Worm (Caenorhabditis elegans) whole organism, mixed stage, embryonic: ENCODE data around the gene nep-10.

Source experiments
- M03D4.4 ChIP-seq: sonication (generic microtip); optimal IDR thresholded peaks from 2 replicates; lab custom pipeline; 2017; ENCODE audit warnings: mild to moderate bottlenecking, missing genetic modification characterization, missing compliant biosample characterization
- bed-3 ChIP-seq: fragments of 200-800 bp; sonication (Bioruptor generic); optimal IDR thresholded peaks from 3 replicates; lab custom pipeline; 2018; ENCODE audit warnings: mild to moderate bottlenecking, missing genetic modification characterization, moderate library complexity, missing compliant biosample characterization
- blmp-1 ChIP-seq: fragments of 150-350 bp; optimal IDR thresholded peaks from 2 replicates; lab custom pipeline; 2014; ENCODE audit warnings: missing biosample characterization, missing genetic modification characterization
- ceh-39 ChIP-seq: fragments of 150-350 bp; optimal IDR thresholded peaks from 2 replicates; lab custom pipeline; 2014; ENCODE audit warnings: missing biosample characterization, missing genetic modification characterization
- ceh-43 ChIP-seq: fragments of 200-800 bp; sonication (Bioruptor generic); optimal IDR thresholded peaks from 2 replicates; lab custom pipeline; 2018; ENCODE audit warnings: mild to moderate bottlenecking, missing genetic modification characterization, moderate library complexity, missing compliant biosample characterization
- ceh-83 ChIP-seq: fragments of 200-800 bp; sonication (Bioruptor generic); optimal IDR thresholded peaks from 2 replicates; lab custom pipeline; 2018; ENCODE audit warnings: mild to moderate bottlenecking, missing genetic modification characterization, missing compliant biosample characterization
- drap-1 ChIP-seq: fragments of 200-800 bp; sonication (Bioruptor generic); optimal IDR thresholded peaks from 3 replicates; lab custom pipeline; 2018; ENCODE audit warnings: mild to moderate bottlenecking, missing genetic modification characterization, missing compliant biosample characterization
- elt-3 ChIP-seq: fragments of 150-350 bp; optimal IDR thresholded peaks from 2 replicates; lab custom pipeline; 2014; ENCODE audit warnings: missing biosample characterization, missing genetic modification characterization
- flh-1 ChIP-seq: fragments of 200-800 bp; sonication (Bioruptor generic); optimal IDR thresholded peaks from 2 replicates; lab custom pipeline; 2018; ENCODE audit warnings: mild to moderate bottlenecking, missing genetic modification characterization, moderate library complexity, missing compliant biosample characterization
- ham-2 ChIP-seq: fragments of 200-800 bp; sonication (Bioruptor generic); optimal IDR thresholded peaks from 2 replicates; lab custom pipeline; 2018; ENCODE audit warnings: mild to moderate bottlenecking, missing genetic modification characterization, missing compliant biosample characterization
- hlh-1 ChIP-seq: fragments of 150-350 bp; optimal IDR thresholded peaks from 2 replicates; lab custom pipeline; 2014; ENCODE audit warnings: missing biosample characterization, missing genetic modification reagents, missing genetic modification characterization
- lin-13 ChIP-seq: fragments of 150-350 bp; optimal IDR thresholded peaks from 2 replicates; lab custom pipeline; 2014; ENCODE audit warnings: missing biosample characterization, missing genetic modification characterization
- lin-32 ChIP-seq: fragments of 200-800 bp; sonication (Bioruptor generic); optimal IDR thresholded peaks from 2 replicates; lab custom pipeline; 2018; ENCODE audit warnings: mild to moderate bottlenecking, missing genetic modification characterization, missing compliant biosample characterization
- lsy-2 ChIP-seq: fragments of 150-350 bp; optimal IDR thresholded peaks from 2 replicates; lab custom pipeline; 2014; ENCODE audit warnings: missing biosample characterization, missing genetic modification characterization
- mab-5 ChIP-seq: fragments of 150-350 bp; optimal IDR thresholded peaks from 2 replicates; lab custom pipeline; 2014; ENCODE audit warnings: missing biosample characterization, missing genetic modification characterization
- mep-1 ChIP-seq: fragments of 150-350 bp; optimal IDR thresholded peaks from 2 replicates; lab custom pipeline; 2017; ENCODE audit warnings: missing biosample characterization, missing genetic modification reagents, missing genetic modification characterization, inconsistent platforms
- nhr-12 ChIP-seq: fragments of 150-350 bp; optimal IDR thresholded peaks from 2 replicates; lab custom pipeline; 2014; ENCODE audit warnings: missing biosample characterization, missing genetic modification characterization
- nhr-28 ChIP-seq: fragments of 150-350 bp; optimal IDR thresholded peaks from 2 replicates; lab custom pipeline; 2014; ENCODE audit warnings: missing biosample characterization, missing genetic modification characterization
- nhr-76 ChIP-seq: sonication (generic microtip); optimal IDR thresholded peaks from 2 replicates; lab custom pipeline; 2017; ENCODE audit warnings: missing biosample characterization, missing genetic modification characterization
- sem-2 ChIP-seq: fragments of 200-800 bp; sonication (Bioruptor generic); optimal IDR thresholded peaks from 2 replicates; lab custom pipeline; 2018; ENCODE audit warnings: mild to moderate bottlenecking, missing genetic modification characterization, missing compliant biosample characterization
- snpc-4 ChIP-seq: fragments of 150-350 bp; optimal IDR thresholded peaks from 2 replicates; lab custom pipeline; 2014; ENCODE audit warnings: missing biosample characterization, missing genetic modification characterization
- sptf-1 ChIP-seq: sonication (generic microtip); optimal IDR thresholded peaks from 2 replicates; lab custom pipeline; 2017; ENCODE audit warnings: mild to moderate bottlenecking, missing genetic modification characterization, moderate library complexity, missing compliant biosample characterization
- tbx-8 ChIP-seq: fragments of 200-800 bp; sonication (Bioruptor generic); optimal IDR thresholded peaks from 2 replicates; lab custom pipeline; 2018; ENCODE audit warnings: mild to moderate bottlenecking, missing genetic modification characterization, moderate library complexity, missing compliant biosample characterization
- unc-62 ChIP-seq: fragments of 150-350 bp; optimal IDR thresholded peaks from 2 replicates; lab custom pipeline; 2014; ENCODE audit warnings: missing biosample characterization, missing genetic modification reagents, missing genetic modification characterization
- zip-8 ChIP-seq: fragments of 150-350 bp; optimal IDR thresholded peaks from 2 replicates; lab custom pipeline; 2014; ENCODE audit warnings: missing biosample characterization, missing genetic modification characterization
- ztf-11 ChIP-seq: fragments of 150-350 bp; optimal IDR thresholded peaks from 2 replicates; lab custom pipeline; 2014; ENCODE audit warnings: missing biosample characterization, missing genetic modification characterization

nep-10 gene

ce11 chrII:3445285-3445806, 42.6 kb upstream of the nep-10 start, which contains the start of the genes C16C8.5 and C16C8.16:
C16C8.5 (minus strand) TSS chrII:3445385.
C16C8.16 (plus strand) TSS chrII:3445756.
- TF ChIP-seq nhr-12 (tag; lab: Kevin White, UChicago) (no peak), ceh-83 (no peak), zip-8 (tag; lab: Kevin White, UChicago) (no peak), tbx-8 (GFP tag; lab: Kevin White, UChicago) (no peak), lin-13 (tag; lab: Kevin White, UChicago) (no peak), sem-2 (no peak), elt-3 (tag; lab: Kevin White, UChicago) (no peak), hlh-1 (tag; lab: Kevin White, UChicago) (no peak), drap-1 (GFP tag; lab: Kevin White, UChicago) (no peak)

DNA sequence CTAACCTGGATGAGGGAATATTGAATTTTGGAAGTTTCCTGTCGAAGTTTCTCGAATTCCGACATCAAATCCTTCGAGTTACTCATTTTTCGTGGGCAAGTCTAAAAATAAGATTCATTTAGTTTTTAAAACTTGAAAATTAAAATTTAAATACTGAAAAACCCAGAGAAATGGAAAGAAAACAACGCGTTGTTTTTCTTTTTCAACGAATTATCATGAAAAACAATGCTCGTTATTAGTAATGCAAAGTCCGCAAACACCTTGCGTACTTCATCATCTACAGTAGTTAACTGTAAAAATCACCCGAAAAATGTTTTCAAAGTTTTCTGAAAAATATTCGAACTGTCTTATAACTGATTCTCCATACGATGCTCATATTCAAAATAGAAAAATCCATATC, 41.5 kb upstream of the nep-10 start, which contains the start of gene C16C8.4:
Gene C16C8.4, minus strand, starts transcription at position 101 of the 400 bp plus-strand sequence.
- TF ChIP-seq ceh-43 (GFP tag; lab: Kevin White, UChicago), result no peak
- TF ChIP-seq, all 35 proteins: peak for 0

ce11 chrII:3443154-3443553, 40.4 kb upstream of the nep-10 start, which contains the start of gene C16C8.22:
C16C8.22 (minus strand) TSS chrII:3443254.
- TF ChIP-seq ceh-83 (no peak), nhr-28 (tag; lab: Kevin White, UChicago) (no peak), snpc-4 (tag; lab: Kevin White, UChicago) (no peak), hlh-1 (tag; lab: Kevin White, UChicago) (no peak), nhr-12 (tag; lab: Kevin White, UChicago) (no peak), ham-2 (GFP tag; lab: Kevin White, UChicago) (no peak), bed-3 (GFP tag; lab: Kevin White, UChicago) (no peak), nhr-76 (no peak), lsy-2 (no peak), mep-1 (tag; lab: Kevin White, UChicago) (no peak), unc-62 (GFP tag; lab: Kevin White, UChicago) (no peak), mab-5 (tag; lab: Kevin White, UChicago) (no peak), drap-1 (GFP tag; lab: Kevin White, UChicago) (no peak), flh-1 (GFP tag; lab: Kevin White, UChicago) (no peak), ztf-11 (tag; lab: Kevin White, UChicago) (no peak), ceh-39 (tag; lab: Kevin White, UChicago) (no peak), zip-8 (tag; lab: Kevin White, UChicago) (no peak), lin-13 (tag; lab: Kevin White, UChicago) (no peak), lin-32 (GFP tag; lab: Kevin White, UChicago) (no peak)

DNA sequence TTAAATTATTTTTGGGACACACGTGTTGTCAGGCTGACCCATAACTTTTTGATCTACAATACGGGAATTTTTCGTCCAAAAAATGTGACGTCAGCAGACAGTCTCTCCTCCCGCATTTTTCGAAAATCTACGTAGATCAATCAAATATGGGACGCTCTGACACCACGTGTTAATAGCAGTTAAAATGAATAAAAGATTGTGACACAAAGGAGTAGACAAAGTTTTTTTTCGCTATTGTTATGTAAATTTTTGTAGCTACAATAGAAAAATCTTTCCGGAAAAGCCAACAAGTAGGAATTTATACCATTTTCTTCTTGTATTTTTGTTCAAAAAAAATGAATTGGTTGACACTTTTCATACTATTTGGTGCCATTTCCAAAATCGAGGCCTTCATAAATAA, 38.6 kb upstream of the nep-10 start, which contains the start of gene C16C8.27:
Gene C16C8.27, plus strand, starts transcription at position 301 of the 400 bp plus-strand sequence.
- no peak for TF ChIP-seq blmp-1 (tag; lab: Kevin White, UChicago)
- no peak for TF ChIP-seq zip-8 (tag; lab: Kevin White, UChicago)
- TF ChIP-seq sptf-1 (tag; lab: Kevin White, UChicago), result no peak
- no peak for TF ChIP-seq lin-13 (tag; lab: Kevin White, UChicago)
- TF ChIP-seq drap-1 (GFP tag; lab: Kevin White, UChicago), result no peak

DNA sequence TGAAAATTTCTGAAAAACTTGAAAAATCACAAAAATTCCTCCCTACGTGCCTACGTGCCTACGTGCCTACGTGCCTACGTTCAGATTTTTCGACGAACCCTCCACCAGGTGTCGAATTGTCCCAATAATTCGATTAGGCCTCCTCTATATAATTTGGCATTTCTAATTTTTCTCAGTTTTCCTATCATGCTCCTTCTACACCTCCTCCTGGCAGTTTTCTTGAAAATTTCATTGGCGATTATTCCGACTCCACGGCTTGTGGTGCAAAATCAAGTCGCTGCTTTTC, 37.8 kb upstream of the nep-10 start, which contains the start of gene C16C8.17:
Gene C16C8.17, plus strand, starts transcription at position 187 of the 286 bp plus-strand sequence.
- TF ChIP-seq hlh-1 (tag; lab: Kevin White, UChicago) (no peak), nhr-12 (tag; lab: Kevin White, UChicago) (no peak), tbx-8 (GFP tag; lab: Kevin White, UChicago) (no peak), M03D4.4 (tag; lab: Kevin White, UChicago) (no peak)

DNA sequence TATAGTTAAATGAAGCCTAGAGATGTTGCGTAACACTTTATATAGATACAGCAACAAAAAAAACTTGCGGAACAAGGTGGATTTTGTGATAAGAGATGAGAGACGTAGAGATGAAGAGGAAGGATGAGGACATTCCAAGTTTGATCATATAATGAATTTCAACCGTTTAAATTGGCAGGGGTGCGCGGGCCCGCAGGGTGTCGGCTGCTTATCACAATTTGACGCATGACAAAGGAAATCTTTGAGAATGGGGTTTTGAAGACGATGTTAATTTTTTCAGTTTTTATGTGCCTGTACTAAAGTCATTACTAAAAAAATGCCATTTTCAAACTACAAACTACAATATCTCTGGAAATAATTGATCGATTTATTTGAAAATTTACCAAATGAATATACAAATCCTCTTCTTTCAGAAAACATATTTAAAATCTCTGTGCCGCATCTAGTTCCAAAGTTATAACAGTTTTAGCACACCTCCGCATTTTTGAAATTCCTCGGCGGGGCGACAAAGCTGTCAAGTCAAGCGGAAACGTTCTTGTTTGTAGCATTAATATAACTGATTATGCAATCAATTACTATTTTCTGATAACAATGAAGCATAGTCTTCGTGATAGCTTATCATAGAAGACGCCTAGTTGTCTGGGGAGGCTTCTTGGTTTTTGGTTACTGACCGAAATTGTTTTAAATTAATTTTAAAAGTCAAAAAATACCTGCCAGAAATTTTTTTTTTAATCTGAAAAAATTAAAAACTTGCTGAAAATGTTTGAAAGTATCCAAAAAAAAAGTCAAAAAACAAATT, 37.3 kb upstream of the nep-10 start:
- no peak for TF ChIP-seq drap-1 (GFP tag; lab: Kevin White, UChicago)
- TF ChIP-seq zip-8 (tag; lab: Kevin White, UChicago), result peak; percentile 64
